Fruit fly (Drosophila melanogaster): Measurements from ENCODE around the gene CG6770.

The CG6770 gene

dm6 chr2L:12011682-12012655, 33.9 kb downstream of the CG6770 start (continued):
- TF ChIP-seq CG7556 (GFP tag; optimal IDR thresholded peaks at IDR 0.05), result peak; percentile 81
- TF ChIP-seq CG7786 (GFP tag; optimal IDR thresholded peaks at IDR 0.05), result peak; percentile 75
- peak; percentile 29 for TF ChIP-seq CG8388 (GFP tag; optimal IDR thresholded peaks at IDR 0.05)
- TF ChIP-seq CG8281 (tag; optimal IDR thresholded peaks at IDR 0.05), result peak; percentile 26
- TF ChIP-seq CG12769 (tag; optimal IDR thresholded peaks at IDR 0.05), result peak; percentile 98
- peak; percentile 62 for TF ChIP-seq bab2 (GFP tag; optimal IDR thresholded peaks at IDR 0.05)
- TF ChIP-seq CG3065 (GFP tag; optimal IDR thresholded peaks at IDR 0.05), result peak; percentile 10
- TF ChIP-seq fd64A (GFP tag; optimal IDR thresholded peaks at IDR 0.05), result peak; percentile 52
- peak; percentile 76 for TF ChIP-seq Ets97D (GFP tag; optimal IDR thresholded peaks at IDR 0.05)
- TF ChIP-seq CG10654 (GFP tag; optimal IDR thresholded peaks at IDR 0.05), result peak; percentile 60
- no peak for TF ChIP-seq sob (GFP tag; IDR thresholded peaks at IDR 0.05)
- TF ChIP-seq jumu (GFP tag; optimal IDR thresholded peaks at IDR 0.05), result peak; percentile 80
- TF ChIP-seq tx (GFP tag; optimal IDR thresholded peaks at IDR 0.05), result peak; percentile 71
- peak; percentile 84 for TF ChIP-seq ind (GFP tag; optimal IDR thresholded peaks at IDR 0.05)
- peak; percentile 60 for TF ChIP-seq CG12219 (GFP tag; optimal IDR thresholded peaks at IDR 0.05)
- peak; percentile 80 for TF ChIP-seq CG6272 (GFP tag; IDR thresholded peaks at IDR 0.05)
- TF ChIP-seq wor (GFP tag; IDR thresholded peaks at IDR 0.05), result no peak
- TF ChIP-seq CG34376 (GFP tag; optimal IDR thresholded peaks at IDR 0.05), result peak; percentile 82
- TF ChIP-seq zen (tag; optimal IDR thresholded peaks at IDR 0.05), result peak; percentile 31
- peak; percentile 93 for TF ChIP-seq mirr (GFP tag; optimal IDR thresholded peaks at IDR 0.05)
- TF ChIP-seq CG3163 (GFP tag; optimal IDR thresholded peaks at IDR 0.05), result peak; percentile 73
- TF ChIP-seq CG10274 (GFP tag; optimal IDR thresholded peaks at IDR 0.05), result peak; percentile 48
- no peak for TF ChIP-seq CG4282 (GFP tag; optimal IDR thresholded peaks at IDR 0.05)
- peak; percentile 62 for TF ChIP-seq CG14710 (tag; optimal IDR thresholded peaks at IDR 0.05)
- no peak for TF ChIP-seq gsb-n (tag; optimal IDR thresholded peaks at IDR 0.05)
- peak in 1 of 2 experiments; percentile 52 for TF ChIP-seq crp (GFP tag; optimal IDR thresholded peaks at IDR 0.05)
- TF ChIP-seq Ada2b (GFP tag; IDR thresholded peaks at IDR 0.05), result no peak
- TF ChIP-seq Fer3 (tag; optimal IDR thresholded peaks at IDR 0.05), result peak; percentile 55
- peak; percentile 68 for TF ChIP-seq CG16863 (GFP tag; optimal IDR thresholded peaks at IDR 0.05)
- TF ChIP-seq NC2α (GFP tag; optimal IDR thresholded peaks at IDR 0.05), result peak; percentile 58
- TF ChIP-seq CG7963 (GFP tag; IDR thresholded peaks at IDR 0.05; ENCODE audit: partially characterized antibody), result no peak
- TF ChIP-seq slp2 (GFP tag; optimal IDR thresholded peaks at IDR 0.05), result peak; percentile 21
- peak; percentile 26 for TF ChIP-seq CG31388 (GFP tag; optimal IDR thresholded peaks at IDR 0.05)
- TF ChIP-seq CG42726 (GFP tag; IDR thresholded peaks at IDR 0.05; ENCODE audit: partially characterized antibody), result no peak
- peak; percentile 99 for TF ChIP-seq kni (GFP tag; optimal IDR thresholded peaks at IDR 0.05)
- peak; percentile 43 for TF ChIP-seq CG7745 (tag; optimal IDR thresholded peaks at IDR 0.05)
- peak in 1 of 2 experiments; percentile 98 for TF ChIP-seq tll (GFP tag; optimal IDR thresholded peaks at IDR 0.05)
- peak; percentile 58 for TF ChIP-seq Six4 (GFP tag; optimal IDR thresholded peaks at IDR 0.05)
- TF ChIP-seq MTF-1 (GFP tag; optimal IDR thresholded peaks at IDR 0.05; ENCODE audit: borderline replicate concordance), result peak; percentile 86
- peak; percentile 50 for TF ChIP-seq trem (tag; optimal IDR thresholded peaks at IDR 0.05)
- TF ChIP-seq grn (GFP tag; optimal IDR thresholded peaks at IDR 0.05), result no peak
- TF ChIP-seq CG32772 (GFP tag; IDR thresholded peaks at IDR 0.05), result no peak
- peak; percentile 100 for TF ChIP-seq abd-A (tag; optimal IDR thresholded peaks at IDR 0.05)
- TF ChIP-seq Adf1 (GFP tag; IDR thresholded peaks at IDR 0.05), result no peak
- peak; percentile 75 for TF ChIP-seq bcd (GFP tag; optimal IDR thresholded peaks at IDR 0.05)
- TF ChIP-seq sqz (GFP tag; optimal IDR thresholded peaks at IDR 0.05), result peak; percentile 38
- TF ChIP-seq her (GFP tag; optimal IDR thresholded peaks at IDR 0.05), result peak; percentile 85
- TF ChIP-seq Gug (GFP tag; IDR thresholded peaks at IDR 0.05), result peak; percentile 91
